Worm (Caenorhabditis elegans) whole organism, L4 larva: Measurements from ENCODE around the gene fbxa-96.

Source experiments
- F37D6.2 ChIP-seq: sonication (generic microtip); optimal IDR thresholded peaks from 2 replicates; lab custom pipeline; 2016; ENCODE audit warnings: mild to moderate bottlenecking, missing genetic modification characterization, missing compliant biosample characterization
- ZK546.5 ChIP-seq, 2 experiments: sonication (generic microtip); optimal IDR thresholded peaks; 2 replicates each; lab custom pipeline; 2017; ENCODE audit warnings: missing biosample characterization in 2 of 2, missing genetic modification characterization in 2 of 2
- ama-1 ChIP-seq: fragments of 150-350 bp; optimal IDR thresholded peaks from 2 replicates; lab custom pipeline; 2014; ENCODE audit warnings: inconsistent platforms, mixed read lengths
- ceh-62 ChIP-seq: sonication (generic microtip); optimal IDR thresholded peaks from 2 replicates; lab custom pipeline; 2017; ENCODE audit warnings: missing biosample characterization, missing genetic modification characterization
- fos-1 ChIP-seq: fragments of 150-350 bp; optimal IDR thresholded peaks from 2 replicates; lab custom pipeline; 2014; ENCODE audit warnings: missing biosample characterization, missing genetic modification characterization
- lsy-2 ChIP-seq, 2 experiments: fragments of 150-350 bp in 1 of 2; sonication (generic microtip) in 1 of 2; optimal IDR thresholded peaks; 2 replicates each; lab custom pipeline; 2014 to 2017; ENCODE audit warnings: missing biosample characterization in 2 of 2, missing genetic modification characterization in 2 of 2
- nhr-11 ChIP-seq: fragments of 150-350 bp; optimal IDR thresholded peaks from 2 replicates; lab custom pipeline; 2014; ENCODE audit warnings: missing biosample characterization, missing genetic modification characterization
- nhr-237 ChIP-seq: sonication (generic microtip); optimal IDR thresholded peaks from 2 replicates; lab custom pipeline; 2017; ENCODE audit warnings: missing biosample characterization, missing genetic modification characterization
- nhr-76 ChIP-seq: fragments of 150-350 bp; optimal IDR thresholded peaks from 2 replicates; lab custom pipeline; 2014; ENCODE audit warnings: missing biosample characterization, missing genetic modification characterization
- spr-1 ChIP-seq: sonication (generic microtip); optimal IDR thresholded peaks from 2 replicates; lab custom pipeline; 2016; ENCODE audit warnings: mild to moderate bottlenecking, missing genetic modification characterization, missing compliant biosample characterization

DNA sequence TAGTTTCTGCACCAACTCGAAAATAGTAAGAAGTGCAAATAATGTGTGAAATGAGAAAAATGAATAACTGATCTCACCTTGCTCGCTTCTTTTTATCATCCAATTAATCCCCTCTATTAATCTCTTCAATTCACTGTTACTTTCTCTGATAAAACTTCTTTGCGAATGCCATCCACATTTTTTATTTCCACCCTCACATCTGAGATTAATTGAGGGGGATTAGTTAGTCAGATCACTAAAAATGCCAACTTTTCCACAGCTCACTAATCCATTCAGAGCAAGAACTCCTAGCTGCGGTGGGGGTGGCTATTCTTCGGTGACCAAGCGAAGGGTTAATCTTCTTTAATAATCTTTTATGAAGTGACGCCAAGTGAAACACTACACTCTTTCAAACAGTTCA lies 25.4 kb downstream of the fbxa-96 start, which contains the start of gene dsc-1:
- no peak for TF ChIP-seq ceh-62 (tag; lab: Kevin White, UChicago)
- TF ChIP-seq spr-1 (tag; lab: Kevin White, UChicago) = no peak
- no peak for TF ChIP-seq ama-1 (lab: Kevin White, UChicago)
- no peak for TF ChIP-seq nhr-11 (tag; lab: Kevin White, UChicago)
- no peak for TF ChIP-seq ZK546.5 (tag; optimal IDR thresholded peaks at IDR 0.05; lab: Kevin White, UChicago)
- TF ChIP-seq lsy-2 (tag; optimal IDR thresholded peaks at IDR 0.05; lab: Kevin White, UChicago) = no peak
- no peak for TF ChIP-seq fos-1 (tag; lab: Kevin White, UChicago)
- TF ChIP-seq F37D6.2 (tag; lab: Kevin White, UChicago) = no peak
- TF ChIP-seq nhr-237 = no peak
- TF ChIP-seq nhr-76 = no peak
